Fruit fly (Drosophila melanogaster) whole organism, adult: Measurements from ENCODE around the gene CG17343.

Experiments used
- CG11617 ChIP-seq: fragments of 200-800 bp; sonication (Bioruptor generic); optimal IDR thresholded peaks from 2 replicates; lab custom pipeline; 2017; ENCODE audit warnings: mild to moderate bottlenecking, missing biosample characterization, missing genetic modification reagents, missing genetic modification characterization
- CG12768 ChIP-seq: fragments of 200-800 bp; sonication (Bioruptor generic); optimal IDR thresholded peaks from 2 replicates; lab custom pipeline; 2017; ENCODE audit warnings: missing biosample characterization, missing genetic modification characterization, mild to moderate bottlenecking, moderate library complexity, missing genetic modification reagents
- CG14711 ChIP-seq: fragments of 200-800 bp; sonication (Bioruptor generic); optimal IDR thresholded peaks from 2 replicates; lab custom pipeline; 2018; ENCODE audit warnings: missing biosample characterization, mild to moderate bottlenecking, missing genetic modification characterization, moderate library complexity
- CG1620 ChIP-seq: fragments of 200-800 bp; sonication (Bioruptor generic); optimal IDR thresholded peaks from 2 replicates; lab custom pipeline; 2016; ENCODE audit warnings: missing biosample characterization, missing genetic modification characterization
- CG33017 ChIP-seq: fragments of 200-800 bp; sonication (Bioruptor generic); optimal IDR thresholded peaks from 2 replicates; lab custom pipeline; 2018; ENCODE audit warnings: missing biosample characterization, mild to moderate bottlenecking, missing genetic modification characterization, moderate library complexity
- CG5204 ChIP-seq: fragments of 200-800 bp; sonication (Bioruptor generic); optimal IDR thresholded peaks from 2 replicates; lab custom pipeline; 2016; ENCODE audit warnings: missing biosample characterization, missing genetic modification characterization
- CG7045 ChIP-seq: fragments of 200-800 bp; sonication (Bioruptor generic); optimal IDR thresholded peaks from 2 replicates; lab custom pipeline; 2017; ENCODE audit warnings: missing biosample characterization, mild to moderate bottlenecking, missing genetic modification characterization
- CG7101 ChIP-seq: fragments of 200-800 bp; sonication (Bioruptor generic); optimal IDR thresholded peaks from 2 replicates; lab custom pipeline; 2018; ENCODE audit warnings: missing biosample characterization, mild to moderate bottlenecking, missing genetic modification characterization, moderate library complexity
- Clk ChIP-seq: fragments of 200-800 bp; sonication (Bioruptor generic); optimal IDR thresholded peaks from 2 replicates; lab custom pipeline; 2017; ENCODE audit warnings: missing biosample characterization, missing genetic modification characterization
- Crg-1 ChIP-seq: fragments of 200-800 bp; sonication (Bioruptor generic); optimal IDR thresholded peaks from 2 replicates; lab custom pipeline; 2016; ENCODE audit warnings: missing biosample characterization, missing genetic modification characterization
- Hr96 ChIP-seq: fragments of 200-800 bp; sonication (Bioruptor generic); optimal IDR thresholded peaks from 2 replicates; lab custom pipeline; 2016; ENCODE audit warnings: missing biosample characterization, missing genetic modification characterization
- Mnt ChIP-seq: fragments of 200-800 bp; sonication (Bioruptor generic); optimal IDR thresholded peaks from 2 replicates; lab custom pipeline; 2016; ENCODE audit warnings: missing biosample characterization, mild to moderate bottlenecking, missing genetic modification characterization
- bab1 ChIP-seq: fragments of 200-800 bp; sonication (Bioruptor generic); optimal IDR thresholded peaks from 3 replicates; lab custom pipeline; 2019; ENCODE audit warnings: missing biosample characterization, mild to moderate bottlenecking, missing genetic modification characterization, moderate library complexity
- cic ChIP-seq: fragments of 200-800 bp; sonication (Bioruptor generic); optimal IDR thresholded peaks from 2 replicates; lab custom pipeline; 2017; ENCODE audit warnings: missing biosample characterization, mild to moderate bottlenecking, missing genetic modification characterization, moderate library complexity
- cnc ChIP-seq, 2 experiments: fragments of >200 bp; optimal IDR thresholded peaks; 2 replicates each; lab custom pipeline; 2017
- kay ChIP-seq: fragments of 200-800 bp; sonication (Bioruptor generic); peaks from one replicate; lab custom pipeline; 2016; ENCODE audit warnings: missing biosample characterization, missing genetic modification characterization, borderline replicate concordance
- ovo ChIP-seq: fragments of 200-800 bp; sonication (Bioruptor generic); optimal IDR thresholded peaks from 2 replicates; lab custom pipeline; 2016; ENCODE audit warnings: missing biosample characterization, missing genetic modification characterization
- pad ChIP-seq: fragments of 200-800 bp; sonication (Bioruptor generic); optimal IDR thresholded peaks from 3 replicates; lab custom pipeline; 2017; ENCODE audit warnings: missing biosample characterization, missing genetic modification characterization, mild to moderate bottlenecking, moderate library complexity, missing genetic modification reagents
- tj ChIP-seq: fragments of 200-800 bp; sonication (Bioruptor generic); optimal IDR thresholded peaks from 3 replicates; lab custom pipeline; 2017; ENCODE audit warnings: missing biosample characterization, mild to moderate bottlenecking, missing genetic modification characterization, moderate library complexity
- toe ChIP-seq: fragments of 200-800 bp; sonication (Bioruptor generic); optimal IDR thresholded peaks from 2 replicates; lab custom pipeline; 2016; ENCODE audit warnings: missing biosample characterization, missing genetic modification characterization

Gene CG17343

DNA sequence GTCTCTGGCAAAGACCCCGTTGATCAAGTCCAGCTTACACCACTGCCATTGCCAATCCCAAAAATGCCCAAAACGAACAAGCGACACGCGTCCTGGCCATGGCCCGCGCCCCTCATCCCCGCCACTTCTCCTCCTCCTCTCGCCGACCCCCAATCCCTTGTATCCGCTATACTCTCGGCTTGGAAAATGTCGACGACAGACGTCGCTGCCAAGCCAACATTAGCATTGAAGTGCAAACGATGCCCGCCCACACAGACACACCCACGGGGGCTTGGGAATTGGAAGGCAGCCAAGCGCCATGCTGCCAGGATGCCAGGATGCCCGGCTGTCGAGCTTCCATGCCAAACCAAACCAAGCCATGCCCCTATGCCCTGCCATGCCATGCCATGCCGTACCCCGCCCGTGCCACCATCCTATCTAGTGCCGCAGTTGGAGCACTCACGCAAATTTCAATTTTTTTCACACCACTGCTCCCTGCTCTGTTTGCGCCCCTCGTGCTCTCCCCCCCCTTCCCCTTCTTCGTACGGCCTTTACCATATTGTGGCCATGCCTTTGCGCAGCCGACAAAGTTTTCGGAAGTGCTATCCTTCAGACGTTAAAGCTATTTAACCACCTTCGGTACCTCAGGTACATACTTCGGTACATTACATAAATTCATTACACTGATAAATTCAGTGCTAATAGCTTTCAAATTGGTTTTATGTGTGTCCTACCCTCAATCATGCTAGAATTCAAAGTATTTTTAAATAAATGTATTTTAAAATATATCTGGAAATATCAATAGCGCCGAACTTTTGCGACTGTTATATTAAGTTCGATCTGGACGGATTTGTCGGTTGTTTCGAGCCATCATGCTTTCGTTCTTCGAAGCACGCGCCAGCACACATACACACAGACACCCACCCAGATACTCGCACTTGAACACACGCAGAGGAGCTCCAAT lies 43.2 kb upstream of the CG17343 start:
- TF ChIP-seq CG11617 (GFP tag; lab: Kevin White, UChicago): peak; percentile 71
- peak; percentile 49 for TF ChIP-seq CG5204
- TF ChIP-seq CG33017 (tag; lab: Kevin White, UChicago): peak; percentile 80
- peak; percentile 40 for TF ChIP-seq pad (GFP tag; lab: Kevin White, UChicago)
- peak; percentile 45 for TF ChIP-seq CG12768
- TF ChIP-seq Mnt (GFP tag; lab: Kevin White, UChicago): peak; percentile 0
- TF ChIP-seq bab1: no peak
- peak; percentile 54 for TF ChIP-seq kay (GFP tag; lab: Kevin White, UChicago)
- TF ChIP-seq CG7045 (GFP tag; lab: Kevin White, UChicago): peak; percentile 74
- no peak for TF ChIP-seq Crg-1 (GFP tag; lab: Kevin White, UChicago)
- TF ChIP-seq toe (GFP tag; lab: Kevin White, UChicago): no peak
- TF ChIP-seq ovo: no peak
- no peak for TF ChIP-seq CG1620
- peak; percentile 9 for TF ChIP-seq CG14711 (tag; lab: Kevin White, UChicago)
- TF ChIP-seq CG7101 (tag; lab: Kevin White, UChicago): peak; percentile 72
- no peak for TF ChIP-seq cnc (optimal IDR thresholded peaks at IDR 0.05; lab: Kevin White, UChicago)
- no peak for TF ChIP-seq cic (GFP tag; lab: Kevin White, UChicago)
- peak; percentile 64 for TF ChIP-seq Clk (GFP tag; lab: Kevin White, UChicago)
- TF ChIP-seq tj (GFP tag; lab: Kevin White, UChicago): peak; percentile 1
- TF ChIP-seq Hr96 (GFP tag; lab: Kevin White, UChicago): no peak

DNA sequence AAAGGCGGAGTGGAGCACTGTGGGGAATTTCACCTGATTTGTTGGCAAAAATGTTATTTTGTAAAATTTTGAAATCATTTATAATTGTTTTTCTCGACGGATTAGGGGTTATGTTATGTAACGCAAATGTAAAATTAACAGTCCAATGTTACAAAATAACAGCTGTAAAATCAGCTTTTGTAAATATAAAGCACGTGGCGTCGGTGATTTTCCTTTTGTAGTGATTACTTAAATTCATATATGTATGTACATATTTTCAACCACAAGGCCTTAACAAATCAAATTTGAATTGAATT lies 42.6 kb upstream of the CG17343 start, which contains the start of gene CG15172:
Gene CG15172, plus strand, starts transcription at position 197 of the 296 bp plus-strand sequence.
- no peak for TF ChIP-seq kay (GFP tag; lab: Kevin White, UChicago)
- TF ChIP-seq cnc (optimal IDR thresholded peaks at IDR 0.05; lab: Kevin White, UChicago): no peak
- no peak for TF ChIP-seq CG5204
- TF ChIP-seq bab1: no peak
- no peak for TF ChIP-seq CG11617 (GFP tag; lab: Kevin White, UChicago)
- no peak for TF ChIP-seq pad (GFP tag; lab: Kevin White, UChicago)
- TF ChIP-seq CG12768: no peak
- no peak for TF ChIP-seq Clk (GFP tag; lab: Kevin White, UChicago)
- TF ChIP-seq Hr96 (GFP tag; lab: Kevin White, UChicago): no peak
- no peak for TF ChIP-seq Mnt (GFP tag; lab: Kevin White, UChicago)
- TF ChIP-seq tj (GFP tag; lab: Kevin White, UChicago): no peak
- TF ChIP-seq toe (GFP tag; lab: Kevin White, UChicago): no peak
- TF ChIP-seq CG7101 (tag; lab: Kevin White, UChicago): no peak
- TF ChIP-seq CG7045 (GFP tag; lab: Kevin White, UChicago): no peak
- TF ChIP-seq Crg-1 (GFP tag; lab: Kevin White, UChicago): no peak
- TF ChIP-seq ovo: no peak

- no peak for TF ChIP-seq cic (GFP tag; lab: Kevin White, UChicago)
- no peak for TF ChIP-seq toe (GFP tag; lab: Kevin White, UChicago)
- peak; percentile 8 for TF ChIP-seq CG7101 (tag; lab: Kevin White, UChicago)
- peak; percentile 43 for TF ChIP-seq CG5204
- peak; percentile 10 for TF ChIP-seq tj (GFP tag; lab: Kevin White, UChicago)
- TF ChIP-seq Clk (GFP tag; lab: Kevin White, UChicago): no peak
- peak; percentile 8 for TF ChIP-seq CG7045 (GFP tag; lab: Kevin White, UChicago)
- TF ChIP-seq ovo: no peak
- TF ChIP-seq CG14711 (tag; lab: Kevin White, UChicago): no peak
- TF ChIP-seq CG33017 (tag; lab: Kevin White, UChicago): no peak
- no peak for TF ChIP-seq Crg-1 (GFP tag; lab: Kevin White, UChicago)
- no peak for TF ChIP-seq CG12768
- TF ChIP-seq cnc (optimal IDR thresholded peaks at IDR 0.05; lab: Kevin White, UChicago): no peak
- TF ChIP-seq CG11617 (GFP tag; lab: Kevin White, UChicago): peak; percentile 13
- no peak for TF ChIP-seq CG1620
- TF ChIP-seq Hr96 (GFP tag; lab: Kevin White, UChicago): no peak
Measured at dm6 chr2L:19023972-19024743, 40.6 kb upstream of the CG17343 start.

- no peak for TF ChIP-seq CG12768
- TF ChIP-seq bab1: no peak
- no peak for TF ChIP-seq pad (GFP tag; lab: Kevin White, UChicago)
- TF ChIP-seq Hr96 (GFP tag; lab: Kevin White, UChicago): no peak
- no peak for TF ChIP-seq ovo
- no peak for TF ChIP-seq CG7045 (GFP tag; lab: Kevin White, UChicago)
- no peak for TF ChIP-seq toe (GFP tag; lab: Kevin White, UChicago)
- TF ChIP-seq Mnt (GFP tag; lab: Kevin White, UChicago): no peak
- no peak for TF ChIP-seq CG11617 (GFP tag; lab: Kevin White, UChicago)
- TF ChIP-seq kay (GFP tag; lab: Kevin White, UChicago): no peak
Measured at dm6 chr2L:19024744-19025059, 40.0 kb upstream of the CG17343 start.

- no peak for TF ChIP-seq CG11617 (GFP tag; lab: Kevin White, UChicago)
- TF ChIP-seq Clk (GFP tag; lab: Kevin White, UChicago): no peak
- no peak for TF ChIP-seq Mnt (GFP tag; lab: Kevin White, UChicago)
- TF ChIP-seq CG7045 (GFP tag; lab: Kevin White, UChicago): peak; percentile 11
- TF ChIP-seq tj (GFP tag; lab: Kevin White, UChicago): no peak
- TF ChIP-seq CG7101 (tag; lab: Kevin White, UChicago): peak; percentile 21
- TF ChIP-seq CG5204: no peak
- no peak for TF ChIP-seq CG1620
- TF ChIP-seq pad (GFP tag; lab: Kevin White, UChicago): no peak
- peak; percentile 32 for TF ChIP-seq CG33017 (tag; lab: Kevin White, UChicago)
- peak; percentile 10 for TF ChIP-seq toe (GFP tag; lab: Kevin White, UChicago)
- no peak for TF ChIP-seq kay (GFP tag; lab: Kevin White, UChicago)
Measured at dm6 chr2L:19026491-19027197, 38.1 kb upstream of the CG17343 start.
